Worm (Caenorhabditis elegans): ENCODE measurements around the gene syx-6.
A peak's percentile ranks its signal among the peaks of the same experiment; 100 is the strongest.

- TF ChIP-seq flt-1 (GFP tag; IDR thresholded peaks at IDR 0.05) (no peak), cog-1 (tag; optimal IDR thresholded peaks at IDR 0.05) (peak; percentile 24), med-1 (GFP tag; optimal IDR thresholded peaks at IDR 0.05; ENCODE audit: insufficient read depth) (no peak), ztf-23 (GFP tag; IDR thresholded peaks at IDR 0.05) (no peak), T22C8.4 (GFP tag; IDR thresholded peaks at IDR 0.05) (0 out of 2 replicates have a peak, but pooled peaks have one; percentile 27), klf-2 (GFP tag; conservative IDR thresholded peaks at IDR 0.05) (no peak), ztf-29 (GFP tag; IDR thresholded peaks at IDR 0.05) (no peak), ref-1 (GFP tag; conservative IDR thresholded peaks at IDR 0.05) (no peak), tab-1 (GFP tag; IDR thresholded peaks at IDR 0.05) (no peak)
These were observed 4.8 kb upstream of the syx-6 start, which contains the start of gene gcc-1 for ce11 chrX:3159542-3159941.
